Fruit fly (Drosophila melanogaster): ENCODE measurements around the gene CG2126.
A peak's percentile ranks its signal among the peaks of the same experiment; 100 is the strongest.

The CG2126 gene

dm6 chr3R:31776583-31777362, at the start of gene CG2126, which contains the start of gene faf (continued):
- peak; percentile 85 for TF ChIP-seq vvl (GFP tag; IDR thresholded peaks at IDR 0.05)
- TF ChIP-seq CG32772 (GFP tag; IDR thresholded peaks at IDR 0.05): peak; percentile 79
- TF ChIP-seq CG13296 (GFP tag; optimal IDR thresholded peaks at IDR 0.05): peak; percentile 76
- peak; percentile 1 for TF ChIP-seq slp2 (GFP tag; optimal IDR thresholded peaks at IDR 0.05)
- TF ChIP-seq PHDP (tag; optimal IDR thresholded peaks at IDR 0.05): peak; percentile 82
- peak; percentile 70 for TF ChIP-seq CG5245 (GFP tag; optimal IDR thresholded peaks at IDR 0.05)
- peak; percentile 79 for TF ChIP-seq CG13775 (GFP tag; optimal IDR thresholded peaks at IDR 0.05)
- TF ChIP-seq jing (GFP tag; optimal IDR thresholded peaks at IDR 0.05): no peak
- no peak for TF ChIP-seq fd102C (GFP tag; optimal IDR thresholded peaks at IDR 0.05)
- peak; percentile 84 for TF ChIP-seq Ptx1 (GFP tag; IDR thresholded peaks at IDR 0.05)
- TF ChIP-seq Fer3 (tag; optimal IDR thresholded peaks at IDR 0.05): peak; percentile 74
- peak; percentile 82 for TF ChIP-seq CG14014 (GFP tag; IDR thresholded peaks at IDR 0.05)
- peak; percentile 40 for TF ChIP-seq Sry-δ (GFP tag; optimal IDR thresholded peaks at IDR 0.05)
- TF ChIP-seq sim (GFP tag; IDR thresholded peaks at IDR 0.05): 0 out of 2 replicates have a peak, but pooled peaks have one; percentile 7
- TF ChIP-seq sc (optimal IDR thresholded peaks at IDR 0.05): no peak
- TF ChIP-seq sc (GFP tag; optimal IDR thresholded peaks at IDR 0.05): peak; percentile 36
- TF ChIP-seq scrt (GFP tag; optimal IDR thresholded peaks at IDR 0.05): peak; percentile 53
- peak; percentile 86 for TF ChIP-seq slbo (GFP tag; IDR thresholded peaks at IDR 0.05)
- TF ChIP-seq CG17568 (GFP tag; optimal IDR thresholded peaks at IDR 0.05): no peak
- TF ChIP-seq Rfx (GFP tag; IDR thresholded peaks at IDR 0.05): peak; percentile 86
- TF ChIP-seq CG31224 (GFP tag; IDR thresholded peaks at IDR 0.05): peak; percentile 51; the same call in 1 of the 2 replicates
- TF ChIP-seq CG3847 (GFP tag; IDR thresholded peaks at IDR 0.05): peak; percentile 71
- peak; percentile 35 for TF ChIP-seq odd (GFP tag; optimal IDR thresholded peaks at IDR 0.05)
- TF ChIP-seq ap (GFP tag; IDR thresholded peaks at IDR 0.05): no peak
- peak; percentile 46 for TF ChIP-seq Bdp1 (GFP tag; optimal IDR thresholded peaks at IDR 0.05)
- TF ChIP-seq btn (GFP tag; optimal IDR thresholded peaks at IDR 0.05): no peak
- no peak for TF ChIP-seq eve (GFP tag; optimal IDR thresholded peaks at IDR 0.05)
- TF ChIP-seq CkIIα-i1 (GFP tag; IDR thresholded peaks at IDR 0.05): no peak
- 0 out of 3 replicates have a peak, but pooled peaks have one; percentile 45 for TF ChIP-seq Doc3 (GFP tag; IDR thresholded peaks at IDR 0.05; ENCODE audit: partially characterized antibody)
- TF ChIP-seq esg (GFP tag; conservative IDR thresholded peaks at IDR 0.05): peak; percentile 50
- TF ChIP-seq CG11504 (tag; optimal IDR thresholded peaks at IDR 0.05): no peak
- TF ChIP-seq CG7839 (tag; optimal IDR thresholded peaks at IDR 0.05): peak; percentile 83
- peak; percentile 80 for TF ChIP-seq Ssrp (tag; optimal IDR thresholded peaks at IDR 0.05)
- TF ChIP-seq CG13624 (GFP tag; optimal IDR thresholded peaks at IDR 0.05): peak; percentile 37
- TF ChIP-seq nerfin-2 (GFP tag; IDR thresholded peaks at IDR 0.05; ENCODE audit: partially characterized antibody): no peak; the same call in 1 of the 2 replicates
- TF ChIP-seq CG10979 (tag; optimal IDR thresholded peaks at IDR 0.05): peak; percentile 72
- TF ChIP-seq eyg (GFP tag; optimal IDR thresholded peaks at IDR 0.05): no peak
- peak; percentile 21 for TF ChIP-seq CG3065 (GFP tag; optimal IDR thresholded peaks at IDR 0.05)
- TF ChIP-seq Fer1 (GFP tag; optimal IDR thresholded peaks at IDR 0.05): peak; percentile 75
- TF ChIP-seq CG10321 (GFP tag; IDR thresholded peaks at IDR 0.05): no peak
- peak; percentile 44 for TF ChIP-seq CG17186 (GFP tag; optimal IDR thresholded peaks at IDR 0.05)
- peak; percentile 75 for TF ChIP-seq az2 (GFP tag; optimal IDR thresholded peaks at IDR 0.05)
- TF ChIP-seq Xbp1 (GFP tag; optimal IDR thresholded peaks at IDR 0.05): peak; percentile 85
- no peak for TF ChIP-seq CG3838 (GFP tag; optimal IDR thresholded peaks at IDR 0.05)
- no peak for TF ChIP-seq disco-r (GFP tag; optimal IDR thresholded peaks at IDR 0.05)
- peak; percentile 74 for TF ChIP-seq Meics (GFP tag; optimal IDR thresholded peaks at IDR 0.05)
- peak; percentile 27 for TF ChIP-seq maf-S (GFP tag; optimal IDR thresholded peaks at IDR 0.05)
- TF ChIP-seq CG9797 (GFP tag; optimal IDR thresholded peaks at IDR 0.05): peak; percentile 30
- no peak for TF ChIP-seq ac (GFP tag; optimal IDR thresholded peaks at IDR 0.05)
- peak; percentile 5; the same call in 1 of the 2 replicates for TF ChIP-seq Ravus (GFP tag; IDR thresholded peaks at IDR 0.05)

Data from whole organism, embryonic.